Worm (Caenorhabditis elegans) whole organism, L4/young adult: ENCODE data around the gene C25H3.7.

Source experiments
- W03F9.2 ChIP-seq: fragments of 150-350 bp; optimal IDR thresholded peaks from 2 replicates; lab custom pipeline; 2014; ENCODE audit warnings: missing biosample characterization, missing genetic modification characterization
- dao-5 ChIP-seq: sonication (generic microtip); optimal IDR thresholded peaks from 2 replicates; lab custom pipeline; 2016; ENCODE audit warnings: missing genotype, missing genetic modification characterization, moderate library complexity, missing compliant biosample characterization

ce11 chrII:5669580-5669979 is 850 bp upstream of the C25H3.7 start, which contains the start of gene C25H3.17:
- TF ChIP-seq dao-5: no peak
- no peak for TF ChIP-seq W03F9.2 (tag; lab: Kevin White, UChicago)
